Worm (Caenorhabditis elegans) whole organism, mixed stage, embryonic: ENCODE measurements around the gene alh-7.

ENCODE experiments used
- flh-1 ChIP-seq: fragments of 200-800 bp; sonication (Bioruptor generic); optimal IDR thresholded peaks from 2 replicates; lab custom pipeline; 2018; ENCODE audit warnings: mild to moderate bottlenecking, missing genetic modification characterization, moderate library complexity, missing compliant biosample characterization
- nhr-237 ChIP-seq: fragments of 150-350 bp; optimal IDR thresholded peaks from 2 replicates; lab custom pipeline; 2014; ENCODE audit warnings: missing biosample characterization, missing genetic modification characterization
- unc-62 ChIP-seq: fragments of 150-350 bp; optimal IDR thresholded peaks from 2 replicates; lab custom pipeline; 2014; ENCODE audit warnings: missing biosample characterization, missing genetic modification reagents, missing genetic modification characterization

ce11 chrII:13505977-13506568 lies 14.5 kb upstream of the alh-7 start:
- TF ChIP-seq unc-62 (GFP tag; lab: Kevin White, UChicago) = no peak
- no peak for TF ChIP-seq flh-1 (GFP tag; lab: Kevin White, UChicago)
- TF ChIP-seq nhr-237 (tag; lab: Kevin White, UChicago) = no peak
